Worm (Caenorhabditis elegans): ENCODE data around the gene E01G4.5.

ce11 chrII:13521977-13522404, 49.8 kb downstream of the E01G4.5 start:
- TF ChIP-seq him-1 (tag; optimal IDR thresholded peaks at IDR 0.05): no peak
- TF ChIP-seq W03F9.2 (tag; optimal IDR thresholded peaks at IDR 0.05): no peak
- no peak for TF ChIP-seq dao-5 (tag; optimal IDR thresholded peaks at IDR 0.05)

All from whole organism, L4/young adult.